Worm (Caenorhabditis elegans) whole organism, young adult: Measurements from ENCODE around the gene C17A2.4.

Source experiments
- F10E7.11 ChIP-seq: sonication (generic microtip); optimal IDR thresholded peaks from 2 replicates; lab custom pipeline; 2017; ENCODE audit warnings: mild to moderate bottlenecking, missing genetic modification characterization, moderate library complexity, missing compliant biosample characterization
- F49E8.2 ChIP-seq: sonication (generic microtip); optimal IDR thresholded peaks from 3 replicates; lab custom pipeline; 2017; ENCODE audit warnings: missing genetic modification characterization, mild to moderate bottlenecking, missing compliant biosample characterization, antibody characterized with exemption, moderate library complexity; ENCODE audit not compliant: insufficient read depth
- F52B5.7 ChIP-seq: sonication (generic microtip); optimal IDR thresholded peaks from 2 replicates; lab custom pipeline; 2016; ENCODE audit warnings: mild to moderate bottlenecking, missing genetic modification characterization, missing compliant biosample characterization
- F57A8.1 ChIP-seq: fragments of 200-800 bp; sonication (Bioruptor generic); optimal IDR thresholded peaks from 2 replicates; lab custom pipeline; 2018; ENCODE audit warnings: mild to moderate bottlenecking, missing genetic modification characterization, moderate library complexity, missing compliant biosample characterization
- K11D2.4 ChIP-seq: fragments of 200-800 bp; sonication (Bioruptor generic); IDR thresholded peaks from 2 replicates; pipeline ENCODE4 v1.3.6; 2022; ENCODE audit warnings: missing genetic modification reagents, missing genetic modification characterization, missing compliant biosample characterization
- K12H6.12 ChIP-seq: fragments of 200-800 bp; sonication (Bioruptor generic); optimal IDR thresholded peaks from 2 replicates; lab custom pipeline; 2018; ENCODE audit warnings: mild to moderate bottlenecking, missing genetic modification characterization, missing compliant biosample characterization
- Y53G8AR.9 ChIP-seq: fragments of 200-800 bp; sonication (Bioruptor generic); conservative IDR thresholded peaks from 2 replicates; pipeline ENCODE4 v1.3.6; 2022; ENCODE audit warnings: missing genetic modification reagents, missing genetic modification characterization, missing compliant biosample characterization
- Y56A3A.18 ChIP-seq: fragments of 200-800 bp; sonication (Bioruptor generic); IDR thresholded peaks from 2 replicates; pipeline ENCODE4 v1.3.6; 2022; ENCODE audit warnings: missing genetic modification reagents, missing genetic modification characterization, missing compliant biosample characterization
- Y67H2A.10 ChIP-seq: fragments of 200-800 bp; sonication (Bioruptor generic); conservative IDR thresholded peaks from 2 replicates; pipeline ENCODE4 v1.3.6; 2022; ENCODE audit warnings: missing genetic modification reagents, missing genetic modification characterization, missing compliant biosample characterization
- Y95B8A.8 ChIP-seq: fragments of 200-800 bp; sonication (Bioruptor generic); IDR thresholded peaks from 2 replicates; pipeline ENCODE4 v1.3.6; 2022; ENCODE audit warnings: missing genetic modification reagents, missing genetic modification characterization, missing compliant biosample characterization
- aptf-3 ChIP-seq: fragments of 200-800 bp; sonication (Bioruptor generic); IDR thresholded peaks from 2 replicates; pipeline ENCODE4 v1.3.6; 2022; ENCODE audit warnings: missing genetic modification characterization, missing compliant biosample characterization
- atf-7 ChIP-seq: sonication (generic microtip); optimal IDR thresholded peaks from 2 replicates; lab custom pipeline; 2017; ENCODE audit warnings: mild to moderate bottlenecking, missing genetic modification characterization, missing compliant biosample characterization
- bed-2 ChIP-seq: fragments of 200-800 bp; sonication (Bioruptor generic); IDR thresholded peaks from 2 replicates; pipeline ENCODE4 v1.3.6; 2022; ENCODE audit warnings: missing genetic modification reagents, missing genetic modification characterization, missing compliant biosample characterization
- cebp-1 ChIP-seq, 2 experiments: fragments of 200-800 bp in 1 of 2; sonication (Bioruptor generic) in 1 of 2; sonication (generic microtip) in 1 of 2; IDR thresholded peaks in 1 of 2; optimal IDR thresholded peaks in 1 of 2; 2 replicates each; pipeline versions ENCODE4 v1.3.6 to Lab custom; 2017 to 2022; ENCODE audit warnings: missing compliant biosample characterization in 2 of 2, missing genetic modification characterization in 2 of 2, mild to moderate bottlenecking in 1 of 2, missing genetic modification reagents in 1 of 2, moderate library complexity in 1 of 2
- ceh-100 ChIP-seq: fragments of 200-800 bp; sonication (Bioruptor generic); IDR thresholded peaks from 2 replicates; pipeline ENCODE4 v1.3.6; 2022; ENCODE audit warnings: missing genetic modification reagents, missing genetic modification characterization, missing compliant biosample characterization
- ceh-27 ChIP-seq: fragments of 200-800 bp; sonication (Bioruptor generic); optimal IDR thresholded peaks from 2 replicates; lab custom pipeline; 2018; ENCODE audit warnings: mild to moderate bottlenecking, missing genetic modification characterization, moderate library complexity, missing compliant biosample characterization
- chd-7 ChIP-seq: sonication (generic microtip); optimal IDR thresholded peaks from 2 replicates; lab custom pipeline; 2016; ENCODE audit warnings: mild to moderate bottlenecking, missing genetic modification characterization, moderate library complexity, missing compliant biosample characterization
- dox-1 ChIP-seq: fragments of 200-800 bp; sonication (Bioruptor generic); IDR thresholded peaks from 2 replicates; pipeline ENCODE4 v1.3.6; 2022; ENCODE audit warnings: missing genetic modification reagents, missing genetic modification characterization, missing compliant biosample characterization
- dpff-1 ChIP-seq: sonication (generic microtip); optimal IDR thresholded peaks from 2 replicates; lab custom pipeline; 2017; ENCODE audit warnings: mild to moderate bottlenecking, missing genetic modification characterization, missing compliant biosample characterization
- dpl-1 ChIP-seq: fragments of 150-350 bp; optimal IDR thresholded peaks from 2 replicates; lab custom pipeline; 2014; ENCODE audit warnings: missing biosample characterization, missing genetic modification reagents, missing genetic modification characterization
- efl-1 ChIP-seq: fragments of 150-350 bp; optimal IDR thresholded peaks from 2 replicates; lab custom pipeline; 2014; ENCODE audit warnings: missing biosample characterization, missing genetic modification reagents, missing genetic modification characterization
- egl-18 ChIP-seq: fragments of 200-800 bp; sonication (Bioruptor generic); IDR thresholded peaks from 2 replicates; pipeline ENCODE4 v1.3.6; 2022; ENCODE audit warnings: missing genetic modification reagents, missing genetic modification characterization, missing compliant biosample characterization
- egl-44 ChIP-seq: fragments of 200-800 bp; sonication (Bioruptor generic); IDR thresholded peaks from 2 replicates; pipeline ENCODE4 v1.3.6; 2022; ENCODE audit warnings: missing genetic modification reagents, missing genetic modification characterization, missing compliant biosample characterization
- ekl-4 ChIP-seq: fragments of 200-800 bp; sonication (Bioruptor generic); IDR thresholded peaks from 2 replicates; pipeline ENCODE4 v1.3.6; 2022; ENCODE audit warnings: missing genetic modification reagents, missing genetic modification characterization, missing compliant biosample characterization
- fkh-3 ChIP-seq: sonication (generic microtip); optimal IDR thresholded peaks from 2 replicates; lab custom pipeline; 2016; ENCODE audit warnings: mild to moderate bottlenecking, missing genetic modification characterization, missing compliant biosample characterization
- gei-17 ChIP-seq: fragments of 200-800 bp; sonication (Bioruptor generic); optimal IDR thresholded peaks from 2 replicates; lab custom pipeline; 2018; ENCODE audit warnings: mild to moderate bottlenecking, missing genetic modification characterization, missing compliant biosample characterization
- hrde-1 ChIP-seq: sonication (generic microtip); optimal IDR thresholded peaks from 2 replicates; lab custom pipeline; 2016; ENCODE audit warnings: missing genetic modification characterization, mild to moderate bottlenecking, missing compliant biosample characterization, moderate library complexity, missing genotype, missing genetic modification reagents, borderline replicate concordance
- lag-1 ChIP-seq: fragments of 200-800 bp; sonication (Bioruptor generic); IDR thresholded peaks from 2 replicates; pipeline ENCODE4 v1.3.6; 2022; ENCODE audit warnings: missing genetic modification reagents, missing genetic modification characterization, missing compliant biosample characterization
- let-607 ChIP-seq, 2 experiments: fragments of 200-800 bp in 1 of 2; sonication (Bioruptor generic) in 1 of 2; sonication (generic microtip) in 1 of 2; optimal IDR thresholded peaks; 2 replicates each; lab custom pipeline; 2016 to 2018; ENCODE audit warnings: mild to moderate bottlenecking in 2 of 2, missing compliant biosample characterization in 2 of 2, missing genetic modification characterization in 2 of 2, moderate library complexity in 2 of 2, missing genotype in 1 of 2
- lin-35 ChIP-seq, 3 experiments: fragments of 150-350 bp in 2 of 3; sonication (generic microtip) in 1 of 3; optimal IDR thresholded peaks; 2 replicates each; lab custom pipeline; 2014 to 2018; ENCODE audit warnings: missing biosample characterization in 3 of 3, missing genetic modification characterization in 3 of 3, missing genetic modification reagents in 3 of 3
- madf-6 ChIP-seq: fragments of 200-800 bp; sonication (Bioruptor generic); IDR thresholded peaks from 2 replicates; pipeline ENCODE4 v1.3.6; 2022; ENCODE audit warnings: missing genetic modification reagents, missing genetic modification characterization, missing compliant biosample characterization
- madf-8 ChIP-seq: fragments of 200-800 bp; sonication (Bioruptor generic); conservative IDR thresholded peaks from 2 replicates; pipeline ENCODE4 v1.3.6; 2022; ENCODE audit warnings: missing genetic modification reagents, missing genetic modification characterization, missing compliant biosample characterization
- mes-4 ChIP-seq: sonication (generic microtip); optimal IDR thresholded peaks from 2 replicates; lab custom pipeline; 2016; ENCODE audit warnings: missing genotype, missing genetic modification characterization, missing compliant biosample characterization
- nhr-27 ChIP-seq: fragments of 200-800 bp; sonication (Bioruptor generic); optimal IDR thresholded peaks from 2 replicates; lab custom pipeline; 2018; ENCODE audit warnings: mild to moderate bottlenecking, missing genetic modification characterization, moderate library complexity, missing compliant biosample characterization
- nhr-80 ChIP-seq: sonication (generic microtip); optimal IDR thresholded peaks from 2 replicates; lab custom pipeline; 2016; ENCODE audit warnings: missing genetic modification characterization, missing compliant biosample characterization
- repo-1 ChIP-seq: sonication (generic microtip); optimal IDR thresholded peaks from 2 replicates; lab custom pipeline; 2017; ENCODE audit warnings: mild to moderate bottlenecking, missing genetic modification characterization, missing compliant biosample characterization
- snpc-3.4 ChIP-seq: sonication (generic microtip); optimal IDR thresholded peaks from 2 replicates; lab custom pipeline; 2017; ENCODE audit warnings: missing genetic modification characterization, mild to moderate bottlenecking, missing compliant biosample characterization, antibody characterized with exemption, moderate library complexity, missing genotype, missing genetic modification reagents
- snpc-4 ChIP-seq, 5 experiments: fragments of 150-350 bp in 1 of 5; sonication (generic microtip) in 4 of 5; optimal IDR thresholded peaks; 2 replicates each; lab custom pipeline; 2014 to 2018; ENCODE audit warnings: missing genetic modification characterization in 5 of 5, missing biosample characterization in 3 of 5, antibody characterized with exemption in 2 of 5, mild to moderate bottlenecking in 2 of 5, missing compliant biosample characterization in 2 of 5, missing genotype in 2 of 5, moderate library complexity in 2 of 5, missing genetic modification reagents in 1 of 5
- somi-1 ChIP-seq: fragments of 200-800 bp; sonication (Bioruptor generic); optimal IDR thresholded peaks from 2 replicates; lab custom pipeline; 2018; ENCODE audit warnings: mild to moderate bottlenecking, missing genetic modification characterization, missing compliant biosample characterization
- sptf-2 ChIP-seq: fragments of 200-800 bp; sonication (Bioruptor generic); optimal IDR thresholded peaks from 2 replicates; lab custom pipeline; 2018; ENCODE audit warnings: mild to moderate bottlenecking, missing genetic modification characterization, missing compliant biosample characterization
- tbp1 ChIP-seq: fragments of 200-800 bp; sonication (Bioruptor generic); optimal IDR thresholded peaks from 2 replicates; lab custom pipeline; 2018; ENCODE audit warnings: mild to moderate bottlenecking, missing genetic modification characterization, missing compliant biosample characterization
- tbx-9 ChIP-seq: sonication (generic microtip); optimal IDR thresholded peaks from 2 replicates; lab custom pipeline; 2016; ENCODE audit warnings: borderline replicate concordance, missing genetic modification characterization, inconsistent platforms, missing compliant biosample characterization
- tlf-1 ChIP-seq: fragments of 200-800 bp; sonication (Bioruptor generic); optimal IDR thresholded peaks from 2 replicates; lab custom pipeline; 2018; ENCODE audit warnings: mild to moderate bottlenecking, missing genetic modification characterization, missing compliant biosample characterization
- xnd-1 ChIP-seq: sonication (generic microtip); optimal IDR thresholded peaks from 2 replicates; lab custom pipeline; 2016; ENCODE audit warnings: missing genotype, missing genetic modification reagents, missing genetic modification characterization, missing compliant biosample characterization
- zim-3 ChIP-seq: sonication (generic microtip); optimal IDR thresholded peaks from 2 replicates; lab custom pipeline; 2017; ENCODE audit warnings: mild to moderate bottlenecking, missing genetic modification characterization, moderate library complexity, missing compliant biosample characterization
- ztf-18 ChIP-seq: sonication (generic microtip); optimal IDR thresholded peaks from 2 replicates; lab custom pipeline; 2016; ENCODE audit warnings: missing genotype, mild to moderate bottlenecking, missing genetic modification characterization, missing compliant biosample characterization
- ztf-25 ChIP-seq: fragments of 200-800 bp; sonication (Bioruptor generic); IDR thresholded peaks from 2 replicates; pipeline ENCODE4 v1.3.6; 2022; ENCODE audit warnings: missing genetic modification reagents, missing genetic modification characterization, missing compliant biosample characterization

The C17A2.4 gene

ce11 chrII:3808104-3808503, 31.6 kb upstream of the C17A2.4 start, which contains the start of gene F54D10.5 (continued):
- TF ChIP-seq nhr-27 (tag; lab: Kevin White, UChicago) (no peak), egl-44 (GFP tag; lab: Robert Waterston, UW) (no peak), ceh-100 (peak; percentile 26; the same call in 1 of the 2 replicates), zim-3 (tag; lab: Kevin White, UChicago) (no peak), madf-6 (peak; percentile 63; the same call in 1 of the 2 replicates), egl-18 (GFP tag; lab: Robert Waterston, UW) (no peak), F52B5.7 (tag; lab: Kevin White, UChicago) (no peak), F10E7.11 (tag; lab: Kevin White, UChicago) (no peak), F57A8.1 (GFP tag; lab: Kevin White, UChicago) (no peak), tlf-1 (GFP tag; lab: Kevin White, UChicago) (no peak), gei-17 (GFP tag; lab: Kevin White, UChicago) (no peak), ztf-25 (no peak), Y67H2A.10 (GFP tag; lab: Robert Waterston, UW) (no peak), dox-1 (GFP tag; lab: Robert Waterston, UW) (0 out of 2 replicates have a peak, but pooled peaks have one; percentile 46), fkh-3 (no peak), somi-1 (GFP tag; lab: Kevin White, UChicago) (no peak), ceh-27 (GFP tag; lab: Kevin White, UChicago) (no peak), atf-7 (no peak), lin-35 (GFP tag; optimal IDR thresholded peaks at IDR 0.05; lab: Kevin White, UChicago) (peak in 1 of 3 experiments; percentile 83), tbp1 (GFP tag; lab: Kevin White, UChicago) (peak; percentile 14), xnd-1 (tag; lab: Kevin White, UChicago) (no peak), sptf-2 (GFP tag; lab: Kevin White, UChicago) (no peak), dpff-1 (tag; lab: Kevin White, UChicago) (no peak), cebp-1 (GFP tag; IDR thresholded peaks at IDR 0.05; lab: Robert Waterston, UW) (no peak), cebp-1 (tag; optimal IDR thresholded peaks at IDR 0.05; lab: Kevin White, UChicago) (peak; percentile 53), snpc-3.4 (peak; percentile 25), Y53G8AR.9 (0 out of 2 replicates have a peak, but pooled peaks have one; percentile 14), aptf-3 (GFP tag; lab: Robert Waterston, UW) (no peak), mes-4 (no peak), madf-8 (GFP tag; lab: Robert Waterston, UW) (no peak), efl-1 (GFP tag; lab: Kevin White, UChicago) (peak; percentile 43), repo-1 (tag; lab: Kevin White, UChicago) (no peak), dpl-1 (GFP tag; lab: Kevin White, UChicago) (peak; percentile 71), snpc-4 (GFP tag; optimal IDR thresholded peaks at IDR 0.05; lab: Kevin White, UChicago) (no peak), snpc-4 (tag; optimal IDR thresholded peaks at IDR 0.05; lab: Kevin White, UChicago) (no peak), chd-7 (tag; lab: Kevin White, UChicago) (no peak), hrde-1 (tag; lab: Kevin White, UChicago) (no peak), K12H6.12 (tag; lab: Kevin White, UChicago) (no peak), ekl-4 (peak; percentile 25; the same call in 1 of the 2 replicates), ztf-18 (tag; lab: Kevin White, UChicago) (no peak), let-607 (tag; optimal IDR thresholded peaks at IDR 0.05; lab: Kevin White, UChicago) (peak in 1 of 2 experiments; percentile 11), bed-2 (GFP tag; lab: Robert Waterston, UW) (no peak), K11D2.4 (GFP tag; lab: Robert Waterston, UW) (no peak), lag-1 (GFP tag; lab: Robert Waterston, UW) (no peak), Y95B8A.8 (GFP tag; lab: Robert Waterston, UW) (no peak), Y56A3A.18 (GFP tag; lab: Robert Waterston, UW) (no peak), nhr-80 (no peak), F49E8.2 (tag; lab: Kevin White, UChicago) (no peak), tbx-9 (tag; lab: Kevin White, UChicago) (no peak)
